Fruit fly (Drosophila melanogaster): ENCODE data around the gene Sox21a.

Gene Sox21a

dm6 chr3L:14055815-14056516, 52.0 kb downstream of the Sox21a start:
- TF ChIP-seq salr (GFP tag; optimal IDR thresholded peaks at IDR 0.05) (no peak), Hr39 (GFP tag; optimal IDR thresholded peaks at IDR 0.05) (peak; percentile 14), dac (GFP tag; optimal IDR thresholded peaks at IDR 0.05) (no peak), Met (GFP tag; optimal IDR thresholded peaks at IDR 0.05) (peak; percentile 28), ss (GFP tag; optimal IDR thresholded peaks at IDR 0.05) (no peak), CG10631 (GFP tag; optimal IDR thresholded peaks at IDR 0.05) (peak; percentile 7), CG6854 (GFP tag; optimal IDR thresholded peaks at IDR 0.05) (no peak), Lpt (GFP tag; optimal IDR thresholded peaks at IDR 0.05) (no peak), Sox102F (GFP tag; optimal IDR thresholded peaks at IDR 0.05) (peak; percentile 53), Eip78C (GFP tag) (peak; percentile 80), fd59A (GFP tag; optimal IDR thresholded peaks at IDR 0.05) (no peak), acj6 (GFP tag; optimal IDR thresholded peaks at IDR 0.05) (no peak), Ets96B (tag; optimal IDR thresholded peaks at IDR 0.05) (no peak), CG3032 (tag; optimal IDR thresholded peaks at IDR 0.05) (no peak), Gug (GFP tag; IDR thresholded peaks at IDR 0.05) (no peak), Ets21C (GFP tag; optimal IDR thresholded peaks at IDR 0.05) (no peak), CG8319 (GFP tag; optimal IDR thresholded peaks at IDR 0.05) (no peak), CG11294 (GFP tag; IDR thresholded peaks at IDR 0.05) (no peak), topi (GFP tag; optimal IDR thresholded peaks at IDR 0.05) (peak; percentile 30), CG15336 (GFP tag; IDR thresholded peaks at IDR 0.05) (no peak), OdsH (GFP tag; optimal IDR thresholded peaks at IDR 0.05) (peak; percentile 15), CG32006 (GFP tag; optimal IDR thresholded peaks at IDR 0.05) (no peak), spab (GFP tag; optimal IDR thresholded peaks at IDR 0.05) (no peak), Sox15 (GFP tag; optimal IDR thresholded peaks at IDR 0.05) (no peak), net (GFP tag; optimal IDR thresholded peaks at IDR 0.05) (no peak), Eip93F (GFP tag; optimal IDR thresholded peaks at IDR 0.05) (no peak), fkh (GFP tag; optimal IDR thresholded peaks at IDR 0.05) (peak; percentile 29), CG10669 (GFP tag; optimal IDR thresholded peaks at IDR 0.05) (no peak), Smox (GFP tag; optimal IDR thresholded peaks at IDR 0.05) (peak; percentile 44), CG9139 (GFP tag; optimal IDR thresholded peaks at IDR 0.05) (no peak), svp (GFP tag) (peak; percentile 70), CG11902 (GFP tag; optimal IDR thresholded peaks at IDR 0.05) (no peak), achi (GFP tag; optimal IDR thresholded peaks at IDR 0.05) (peak; percentile 15), CG6808 (GFP tag; optimal IDR thresholded peaks at IDR 0.05) (no peak), CG8632 (GFP tag; optimal IDR thresholded peaks at IDR 0.05) (no peak), CG34406 (GFP tag; optimal IDR thresholded peaks at IDR 0.05) (no peak), lz (GFP tag; optimal IDR thresholded peaks at IDR 0.05) (peak; percentile 10), vri (GFP tag; optimal IDR thresholded peaks at IDR 0.05) (no peak), CG31627 (GFP tag; optimal IDR thresholded peaks at IDR 0.05) (peak; percentile 0), cyc (GFP tag; optimal IDR thresholded peaks at IDR 0.05) (no peak), CG4318 (GFP tag; optimal IDR thresholded peaks at IDR 0.05) (no peak), dsx (GFP tag; optimal IDR thresholded peaks at IDR 0.05; ENCODE audit: poor library complexity, severe bottlenecking) (no peak), CG8119 (GFP tag; IDR thresholded peaks at IDR 0.05) (no peak), esn (GFP tag; optimal IDR thresholded peaks at IDR 0.05) (peak; percentile 34), CG6163 (GFP tag; IDR thresholded peaks at IDR 0.05) (no peak), CG1621 (tag; optimal IDR thresholded peaks at IDR 0.05) (no peak), Eip75B (GFP tag; optimal IDR thresholded peaks at IDR 0.05) (no peak), fd85E (GFP tag; optimal IDR thresholded peaks at IDR 0.05) (no peak), CG6792 (GFP tag; optimal IDR thresholded peaks at IDR 0.05) (no peak), CG6276 (GFP tag; optimal IDR thresholded peaks at IDR 0.05) (no peak), eg (GFP tag; IDR thresholded peaks at IDR 0.05) (no peak), CG16779 (tag; optimal IDR thresholded peaks at IDR 0.05) (no peak)
